Fruit fly (Drosophila melanogaster) whole organism, pupa: ENCODE measurements around the gene CG10011.

Source experiments
- CG34367 ChIP-seq: fragments of 200-800 bp; sonication (Bioruptor generic); optimal IDR thresholded peaks from 2 replicates; lab custom pipeline; 2018; ENCODE audit warnings: missing biosample characterization, mild to moderate bottlenecking, missing genetic modification characterization
- Ets98B ChIP-seq: fragments of 200-800 bp; sonication (Bioruptor generic); IDR thresholded peaks from 2 replicates; pipeline ENCODE4 v1.3.6; 2022; ENCODE audit warnings: missing biosample characterization, missing genetic modification characterization

- no peak for TF ChIP-seq CG34367 (tag; lab: Kevin White, UChicago)
- TF ChIP-seq Ets98B: no peak
Observed at dm6 chr3R:28599238-28600127, 35.4 kb downstream of the CG10011 start, which contains the start of the genes Noa36 and Hrb98DE.
